Worm (Caenorhabditis elegans) whole organism, mixed stage, embryonic: ENCODE measurements around the gene F48F5.8.

Source experiments
- bed-3 ChIP-seq: fragments of 200-800 bp; sonication (Bioruptor generic); optimal IDR thresholded peaks from 3 replicates; lab custom pipeline; 2018; ENCODE audit warnings: mild to moderate bottlenecking, missing genetic modification characterization, moderate library complexity, missing compliant biosample characterization
- blmp-1 ChIP-seq: fragments of 150-350 bp; optimal IDR thresholded peaks from 2 replicates; lab custom pipeline; 2014; ENCODE audit warnings: missing biosample characterization, missing genetic modification characterization
- ceh-39 ChIP-seq: fragments of 150-350 bp; optimal IDR thresholded peaks from 2 replicates; lab custom pipeline; 2014; ENCODE audit warnings: missing biosample characterization, missing genetic modification characterization
- ces-1 ChIP-seq: fragments of 150-350 bp; optimal IDR thresholded peaks from 2 replicates; lab custom pipeline; 2014; ENCODE audit warnings: missing biosample characterization, missing genetic modification reagents, missing genetic modification characterization
- elt-1 ChIP-seq: sonication (generic microtip); optimal IDR thresholded peaks from 2 replicates; lab custom pipeline; 2017; ENCODE audit warnings: missing genetic modification characterization, mild to moderate bottlenecking, missing compliant biosample characterization, antibody characterized with exemption, moderate library complexity, borderline replicate concordance; ENCODE audit not compliant: insufficient read depth
- lin-32 ChIP-seq: fragments of 200-800 bp; sonication (Bioruptor generic); optimal IDR thresholded peaks from 2 replicates; lab custom pipeline; 2018; ENCODE audit warnings: mild to moderate bottlenecking, missing genetic modification characterization, missing compliant biosample characterization
- lsy-2 ChIP-seq: fragments of 150-350 bp; optimal IDR thresholded peaks from 2 replicates; lab custom pipeline; 2014; ENCODE audit warnings: missing biosample characterization, missing genetic modification characterization
- nhr-237 ChIP-seq: fragments of 150-350 bp; optimal IDR thresholded peaks from 2 replicates; lab custom pipeline; 2014; ENCODE audit warnings: missing biosample characterization, missing genetic modification characterization
- nhr-28 ChIP-seq: fragments of 150-350 bp; optimal IDR thresholded peaks from 2 replicates; lab custom pipeline; 2014; ENCODE audit warnings: missing biosample characterization, missing genetic modification characterization
- nhr-76 ChIP-seq: sonication (generic microtip); optimal IDR thresholded peaks from 2 replicates; lab custom pipeline; 2017; ENCODE audit warnings: missing biosample characterization, missing genetic modification characterization
- pha-4 ChIP-seq: fragments of 150-350 bp; optimal IDR thresholded peaks from 2 replicates; lab custom pipeline; 2018; ENCODE audit warnings: missing biosample characterization, missing genetic modification reagents, missing genetic modification characterization
- snpc-4 ChIP-seq: fragments of 150-350 bp; optimal IDR thresholded peaks from 2 replicates; lab custom pipeline; 2014; ENCODE audit warnings: missing biosample characterization, missing genetic modification characterization
- unc-62 ChIP-seq: fragments of 150-350 bp; optimal IDR thresholded peaks from 2 replicates; lab custom pipeline; 2014; ENCODE audit warnings: missing biosample characterization, missing genetic modification reagents, missing genetic modification characterization
- ztf-11 ChIP-seq: fragments of 150-350 bp; optimal IDR thresholded peaks from 2 replicates; lab custom pipeline; 2014; ENCODE audit warnings: missing biosample characterization, missing genetic modification characterization

- TF ChIP-seq lin-32 (GFP tag; lab: Kevin White, UChicago) (no peak), ztf-11 (tag; lab: Kevin White, UChicago) (no peak), bed-3 (GFP tag; lab: Kevin White, UChicago) (no peak), ces-1 (GFP tag; lab: Kevin White, UChicago) (no peak), nhr-76 (tag; lab: Kevin White, UChicago) (no peak), blmp-1 (no peak), unc-62 (GFP tag; lab: Kevin White, UChicago) (no peak), nhr-28 (tag; lab: Kevin White, UChicago) (no peak), lsy-2 (tag; lab: Kevin White, UChicago) (no peak), nhr-237 (tag; lab: Kevin White, UChicago) (no peak), elt-1 (tag; lab: Kevin White, UChicago) (peak; percentile 5), ceh-39 (no peak), pha-4 (tag; lab: Kevin White, UChicago) (no peak), snpc-4 (tag; lab: Kevin White, UChicago) (no peak)
Measured at ce11 chrV:20422738-20423137, 2.4 kb upstream of the F48F5.8 start.
